Worm (Caenorhabditis elegans) whole organism, late embryonic: ENCODE measurements around the gene dsb-1.

ENCODE experiments used
- C38D4.7 ChIP-seq: fragments of 200-800 bp; sonication (Bioruptor generic); optimal IDR thresholded peaks from 2 replicates; lab custom pipeline; 2018; ENCODE audit warnings: mild to moderate bottlenecking, missing genetic modification characterization, moderate library complexity, missing compliant biosample characterization
- K02D7.2 ChIP-seq: sonication (generic microtip); optimal IDR thresholded peaks from 2 replicates; lab custom pipeline; 2017; ENCODE audit warnings: mild to moderate bottlenecking, missing genetic modification characterization, missing compliant biosample characterization
- K09A11.1 ChIP-seq: sonication (generic microtip); optimal IDR thresholded peaks from 2 replicates; lab custom pipeline; 2017; ENCODE audit warnings: antibody characterized with exemption, mild to moderate bottlenecking, missing genetic modification characterization, missing compliant biosample characterization; ENCODE audit not compliant: insufficient read depth
- T23F11.4 ChIP-seq: fragments of 200-800 bp; sonication (Bioruptor generic); optimal IDR thresholded peaks from 2 replicates; lab custom pipeline; 2018; ENCODE audit warnings: mild to moderate bottlenecking, missing genetic modification characterization, missing compliant biosample characterization
- ama-1 ChIP-seq: fragments of 150-350 bp; optimal IDR thresholded peaks from 2 replicates; lab custom pipeline; 2014
- ceh-18 ChIP-seq: sonication (generic microtip); optimal IDR thresholded peaks from 2 replicates; lab custom pipeline; 2016; ENCODE audit warnings: missing genetic modification characterization, missing compliant biosample characterization
- ceh-19 ChIP-seq: fragments of 200-800 bp; sonication (Bioruptor generic); optimal IDR thresholded peaks from 2 replicates; lab custom pipeline; 2018; ENCODE audit warnings: mild to moderate bottlenecking, missing genetic modification characterization, missing compliant biosample characterization
- ceh-2 ChIP-seq: sonication (generic microtip); optimal IDR thresholded peaks from 2 replicates; lab custom pipeline; 2016; ENCODE audit warnings: missing genotype, missing genetic modification characterization, missing compliant biosample characterization
- ceh-22 ChIP-seq: sonication (generic microtip); optimal IDR thresholded peaks from 2 replicates; lab custom pipeline; 2017; ENCODE audit warnings: missing biosample characterization, missing genetic modification characterization
- ceh-24 ChIP-seq: sonication (generic microtip); optimal IDR thresholded peaks from 2 replicates; lab custom pipeline; 2016; ENCODE audit warnings: mild to moderate bottlenecking, missing genetic modification characterization, missing compliant biosample characterization
- ceh-30 ChIP-seq: fragments of 150-350 bp; optimal IDR thresholded peaks from 2 replicates; lab custom pipeline; 2014; ENCODE audit warnings: missing biosample characterization, missing genetic modification characterization
- ceh-31 ChIP-seq: sonication (generic microtip); optimal IDR thresholded peaks from 2 replicates; lab custom pipeline; 2016; ENCODE audit warnings: missing genetic modification characterization, missing compliant biosample characterization
- ceh-34 ChIP-seq: sonication (generic microtip); optimal IDR thresholded peaks from 2 replicates; lab custom pipeline; 2016; ENCODE audit warnings: mild to moderate bottlenecking, missing genetic modification characterization, missing compliant biosample characterization
- ceh-6 ChIP-seq: fragments of 200-800 bp; sonication (Bioruptor generic); optimal IDR thresholded peaks from 2 replicates; lab custom pipeline; 2018; ENCODE audit warnings: mild to moderate bottlenecking, missing genetic modification characterization, missing compliant biosample characterization
- che-1 ChIP-seq: sonication (generic microtip); optimal IDR thresholded peaks from 2 replicates; lab custom pipeline; 2016; ENCODE audit warnings: mild to moderate bottlenecking, missing genetic modification characterization, missing compliant biosample characterization
- elt-2 ChIP-seq: sonication (generic microtip); optimal IDR thresholded peaks from 2 replicates; lab custom pipeline; 2016; ENCODE audit warnings: missing genetic modification reagents, missing genetic modification characterization, missing compliant biosample characterization
- elt-4 ChIP-seq: sonication (generic microtip); optimal IDR thresholded peaks from 2 replicates; lab custom pipeline; 2016; ENCODE audit warnings: missing genetic modification characterization, missing compliant biosample characterization
- ets-4 ChIP-seq: sonication (generic microtip); optimal IDR thresholded peaks from 2 replicates; lab custom pipeline; 2016; ENCODE audit warnings: missing genetic modification characterization, missing compliant biosample characterization
- eyg-1 ChIP-seq: sonication (generic microtip); optimal IDR thresholded peaks from 2 replicates; lab custom pipeline; 2016; ENCODE audit warnings: missing genotype, missing genetic modification characterization, missing compliant biosample characterization
- fkh-10 ChIP-seq: fragments of 150-350 bp; optimal IDR thresholded peaks from 2 replicates; lab custom pipeline; 2014; ENCODE audit warnings: missing biosample characterization, missing genetic modification reagents, missing genetic modification characterization
- hlh-13 ChIP-seq: fragments of 200-800 bp; sonication (Bioruptor generic); optimal IDR thresholded peaks from 2 replicates; lab custom pipeline; 2018; ENCODE audit warnings: mild to moderate bottlenecking, missing genetic modification characterization, missing compliant biosample characterization
- hlh-15 ChIP-seq: sonication (generic microtip); optimal IDR thresholded peaks from 2 replicates; lab custom pipeline; 2016; ENCODE audit warnings: missing genetic modification characterization, missing compliant biosample characterization
- hlh-6 ChIP-seq: sonication (generic microtip); optimal IDR thresholded peaks from 2 replicates; lab custom pipeline; 2016; ENCODE audit warnings: missing genotype, missing genetic modification characterization, missing compliant biosample characterization
- lin-11 ChIP-seq: fragments of 200-800 bp; sonication (Bioruptor generic); optimal IDR thresholded peaks from 2 replicates; lab custom pipeline; 2018; ENCODE audit warnings: mild to moderate bottlenecking, missing genetic modification characterization, missing compliant biosample characterization
- nhr-11 ChIP-seq: fragments of 150-350 bp; optimal IDR thresholded peaks from 2 replicates; lab custom pipeline; 2014; ENCODE audit warnings: missing biosample characterization, missing genetic modification characterization
- pag-3 ChIP-seq: sonication (generic microtip); optimal IDR thresholded peaks from 2 replicates; lab custom pipeline; 2016; ENCODE audit warnings: missing compliant biosample characterization, missing genetic modification characterization, borderline replicate concordance
- pax-1 ChIP-seq: fragments of 150-350 bp; optimal IDR thresholded peaks from 2 replicates; lab custom pipeline; 2014; ENCODE audit warnings: missing biosample characterization, missing genetic modification characterization
- pha-2 ChIP-seq: sonication (generic microtip); optimal IDR thresholded peaks from 2 replicates; lab custom pipeline; 2017; ENCODE audit warnings: mild to moderate bottlenecking, missing genetic modification characterization, missing compliant biosample characterization
- pqm-1 ChIP-seq: sonication (generic microtip); optimal IDR thresholded peaks from 2 replicates; lab custom pipeline; 2016; ENCODE audit warnings: missing genetic modification characterization, missing compliant biosample characterization
- ref-2 ChIP-seq: sonication (generic microtip); optimal IDR thresholded peaks from 2 replicates; lab custom pipeline; 2016; ENCODE audit warnings: missing genetic modification characterization, missing compliant biosample characterization
- sox-2 ChIP-seq: fragments of 200-800 bp; sonication (Bioruptor generic); IDR thresholded peaks from 2 replicates; pipeline ENCODE4 v1.3.6; 2022; ENCODE audit warnings: missing genetic modification reagents, missing genetic modification characterization, missing compliant biosample characterization
- sox-4 ChIP-seq: sonication (generic microtip); optimal IDR thresholded peaks from 2 replicates; lab custom pipeline; 2017; ENCODE audit warnings: mild to moderate bottlenecking, missing genetic modification characterization, inconsistent platforms, missing compliant biosample characterization
- tbx-2 ChIP-seq: sonication (generic microtip); optimal IDR thresholded peaks from 2 replicates; lab custom pipeline; 2016; ENCODE audit warnings: missing genetic modification characterization, missing compliant biosample characterization
- tbx-7 ChIP-seq: sonication (generic microtip); optimal IDR thresholded peaks from 2 replicates; lab custom pipeline; 2016; ENCODE audit warnings: missing genotype, missing genetic modification characterization, missing compliant biosample characterization
- unc-3 ChIP-seq, 2 experiments: fragments of 200-800 bp in 1 of 2; sonication (Bioruptor generic) in 1 of 2; sonication (generic microtip) in 1 of 2; conservative IDR thresholded peaks in 1 of 2; optimal IDR thresholded peaks in 1 of 2; 2 replicates each; pipeline versions ENCODE4 v1.3.6 to Lab custom; 2016 to 2022; ENCODE audit warnings: missing compliant biosample characterization in 2 of 2, missing genetic modification characterization in 2 of 2, missing genetic modification reagents in 1 of 2
- unc-42 ChIP-seq: sonication (generic microtip); optimal IDR thresholded peaks from 2 replicates; lab custom pipeline; 2016; ENCODE audit warnings: missing genotype, missing genetic modification characterization, missing compliant biosample characterization
- ztf-16 ChIP-seq: sonication (generic microtip); optimal IDR thresholded peaks from 2 replicates; lab custom pipeline; 2017; ENCODE audit warnings: missing genetic modification characterization, missing compliant biosample characterization

The dsb-1 gene

ce11 chrIV:12404137-12404536 is 4.6 kb upstream of the dsb-1 start, which contains the start of gene gex-3 (continued):
- TF ChIP-seq ceh-30 (tag; lab: Kevin White, UChicago) (no peak), ceh-18 (tag; lab: Kevin White, UChicago) (peak; percentile 47), lin-11 (tag; lab: Kevin White, UChicago) (no peak), K02D7.2 (tag; lab: Kevin White, UChicago) (no peak), che-1 (tag; lab: Kevin White, UChicago) (no peak), tbx-2 (tag; lab: Kevin White, UChicago) (peak; percentile 34), K09A11.1 (no peak), sox-2 (no peak), ets-4 (tag; lab: Kevin White, UChicago) (no peak), unc-42 (tag; lab: Kevin White, UChicago) (peak; percentile 100), hlh-13 (GFP tag; lab: Kevin White, UChicago) (no peak), tbx-7 (tag; lab: Kevin White, UChicago) (no peak), ceh-22 (tag; lab: Kevin White, UChicago) (no peak), ama-1 (no peak), ztf-16 (no peak), fkh-10 (no peak), nhr-11 (tag; lab: Kevin White, UChicago) (no peak), C38D4.7 (GFP tag; lab: Kevin White, UChicago) (no peak), pax-1 (tag; lab: Kevin White, UChicago) (no peak), eyg-1 (tag; lab: Kevin White, UChicago) (no peak), hlh-6 (no peak), unc-3 (GFP tag; conservative IDR thresholded peaks at IDR 0.05; lab: Robert Waterston, UW) (no peak), unc-3 (tag; optimal IDR thresholded peaks at IDR 0.05; lab: Kevin White, UChicago) (peak; percentile 6), ceh-34 (tag; lab: Kevin White, UChicago) (peak; percentile 9), sox-4 (no peak), elt-4 (tag; lab: Kevin White, UChicago) (no peak), T23F11.4 (GFP tag; lab: Kevin White, UChicago) (no peak), ceh-31 (tag; lab: Kevin White, UChicago) (peak; percentile 81), ceh-24 (tag; lab: Kevin White, UChicago) (no peak)

ce11 chrIV:12410167-12410566 is 1.4 kb downstream of the dsb-1 start, which contains the start of gene acl-13:
Gene acl-13 (plus strand): TSS chrIV:12410467.
- TF ChIP-seq ceh-24 (tag; lab: Kevin White, UChicago) (no peak), ceh-30 (tag; lab: Kevin White, UChicago) (no peak), eyg-1 (tag; lab: Kevin White, UChicago) (no peak), ceh-6 (GFP tag; lab: Kevin White, UChicago) (no peak), fkh-10 (no peak), pha-2 (no peak), hlh-13 (GFP tag; lab: Kevin White, UChicago) (no peak), ref-2 (no peak), ama-1 (no peak), T23F11.4 (GFP tag; lab: Kevin White, UChicago) (no peak), hlh-15 (tag; lab: Kevin White, UChicago) (no peak), ceh-2 (tag; lab: Kevin White, UChicago) (no peak)

ce11 chrIV:12414601-12415000 is 5.9 kb downstream of the dsb-1 start:
- TF ChIP-seq ets-4 (tag; lab: Kevin White, UChicago) (no peak), elt-2 (no peak), pqm-1 (tag; lab: Kevin White, UChicago) (no peak), pag-3 (no peak), ceh-19 (GFP tag; lab: Kevin White, UChicago) (no peak)
